Fruit fly (Drosophila melanogaster) Kc167 (cell line): Measurements from ENCODE around the gene CG13676.

Source experiments
- Myc ChIP-seq: fragments of >200 bp; optimal IDR thresholded peaks from 2 replicates; lab custom pipeline; 2017; ENCODE audit warnings: missing external identifiers
- h ChIP-seq: fragments of >200 bp; optimal IDR thresholded peaks from 3 replicates; lab custom pipeline; 2018; ENCODE audit warnings: missing external identifiers
- insv ChIP-seq: fragments of >200 bp; optimal IDR thresholded peaks from 3 replicates; lab custom pipeline; 2018; ENCODE audit warnings: missing external identifiers
- psq ChIP-seq: fragments of >200 bp; optimal IDR thresholded peaks from 2 replicates; lab custom pipeline; 2017; ENCODE audit warnings: missing external identifiers

- TF ChIP-seq h (lab: Kevin White, UChicago) = no peak
- no peak for TF ChIP-seq Myc (lab: Kevin White, UChicago)
- TF ChIP-seq insv = no peak
- TF ChIP-seq psq (lab: Kevin White, UChicago) = no peak
These were observed 24.2 kb upstream of the CG13676 start, which contains the start of gene RecQ4 for dm6 chr3L:8175818-8176217.
